Fruit fly (Drosophila melanogaster) whole organism, embryonic: ENCODE measurements around the gene CG13314.

ENCODE experiments used
- Abd-B ChIP-seq: fragments of 200-800 bp; sonication (Bioruptor generic); optimal IDR thresholded peaks from 2 replicates; lab custom pipeline; 2018; ENCODE audit warnings: missing biosample characterization, mild to moderate bottlenecking, missing genetic modification characterization, moderate library complexity
- CG12155 ChIP-seq: fragments of 200-800 bp; sonication (Bioruptor generic); optimal IDR thresholded peaks from 3 replicates; lab custom pipeline; 2016; ENCODE audit warnings: missing biosample characterization, missing genetic modification characterization
- CG12744 ChIP-seq: fragments of 200-800 bp; sonication (Bioruptor generic); optimal IDR thresholded peaks from 2 replicates; lab custom pipeline; 2016; ENCODE audit warnings: missing biosample characterization, missing genetic modification characterization
- CG13123 ChIP-seq: fragments of 200-800 bp; sonication (Bioruptor generic); optimal IDR thresholded peaks from 2 replicates; lab custom pipeline; 2016; ENCODE audit warnings: missing biosample characterization, missing genetic modification characterization
- CG13424 ChIP-seq: fragments of 200-800 bp; sonication (Bioruptor generic); optimal IDR thresholded peaks from 2 replicates; lab custom pipeline; 2019; ENCODE audit warnings: missing biosample characterization, mild to moderate bottlenecking, missing genetic modification characterization, moderate library complexity
- CG16779 ChIP-seq: fragments of 200-800 bp; sonication (Bioruptor generic); IDR thresholded peaks from 2 replicates; pipeline ENCODE4 v1.3.6; 2022; ENCODE audit warnings: missing biosample characterization, missing genetic modification characterization
- CG17361 ChIP-seq: fragments of 200-800 bp; sonication (Bioruptor generic); IDR thresholded peaks from 3 replicates; pipeline ENCODE4 v1.3.6; 2022; ENCODE audit warnings: missing biosample characterization, missing genetic modification characterization
- CG18764 ChIP-seq: fragments of 200-800 bp; sonication (Bioruptor generic); optimal IDR thresholded peaks from 3 replicates; lab custom pipeline; 2016; ENCODE audit warnings: missing biosample characterization, missing genetic modification characterization
- CG2678 ChIP-seq: fragments of 200-800 bp; sonication (Bioruptor generic); optimal IDR thresholded peaks from 3 replicates; lab custom pipeline; 2019; ENCODE audit warnings: missing biosample characterization, mild to moderate bottlenecking, missing genetic modification characterization, moderate library complexity
- CG30431 ChIP-seq: fragments of 200-800 bp; sonication (Bioruptor generic); optimal IDR thresholded peaks from 2 replicates; lab custom pipeline; 2017; ENCODE audit warnings: missing biosample characterization, missing genetic modification characterization
- CG34224 ChIP-seq: fragments of 200-800 bp; sonication (Bioruptor generic); IDR thresholded peaks from 3 replicates; pipeline ENCODE4 v1.3.6; 2022; ENCODE audit warnings: missing biosample characterization, missing genetic modification characterization; ENCODE audit not compliant: partially characterized antibody
- CG3838 ChIP-seq: fragments of 200-800 bp; sonication (Bioruptor generic); optimal IDR thresholded peaks from 3 replicates; lab custom pipeline; 2016; ENCODE audit warnings: missing biosample characterization, missing genetic modification characterization
- CG42726 ChIP-seq: fragments of 200-800 bp; sonication (Bioruptor generic); IDR thresholded peaks from 2 replicates; pipeline ENCODE4 v1.3.6; 2022; ENCODE audit warnings: missing biosample characterization, missing genetic modification characterization; ENCODE audit not compliant: partially characterized antibody
- CG4617 ChIP-seq: fragments of 200-800 bp; sonication (Bioruptor generic); optimal IDR thresholded peaks from 3 replicates; lab custom pipeline; 2016; ENCODE audit warnings: missing biosample characterization, missing genetic modification characterization, borderline replicate concordance
- CG7372 ChIP-seq: fragments of 200-800 bp; sonication (Bioruptor generic); IDR thresholded peaks from 2 replicates; pipeline ENCODE4 v1.3.6; 2022; ENCODE audit warnings: missing biosample characterization, missing genetic modification characterization
- CG7987 ChIP-seq: fragments of 200-800 bp; sonication (Bioruptor generic); optimal IDR thresholded peaks from 2 replicates; lab custom pipeline; 2018; ENCODE audit warnings: missing biosample characterization, mild to moderate bottlenecking, missing genetic modification characterization, moderate library complexity
- CG8290 ChIP-seq, 3 experiments: fragments of 200-800 bp; sonication (Bioruptor generic); optimal IDR thresholded peaks; 2 replicates each; lab custom pipeline; 2016 to 2019; ENCODE audit warnings: missing biosample characterization in 3 of 3, missing genetic modification characterization in 3 of 3, mild to moderate bottlenecking in 2 of 3, moderate library complexity in 1 of 3
- CG8388 ChIP-seq: fragments of 200-800 bp; sonication (Bioruptor generic); optimal IDR thresholded peaks from 2 replicates; lab custom pipeline; 2019; ENCODE audit warnings: missing biosample characterization, mild to moderate bottlenecking, missing genetic modification characterization, moderate library complexity
- CG9437 ChIP-seq: fragments of 200-800 bp; sonication (Bioruptor generic); optimal IDR thresholded peaks from 2 replicates; lab custom pipeline; 2018; ENCODE audit warnings: missing biosample characterization, mild to moderate bottlenecking, missing genetic modification characterization
- CG9727 ChIP-seq: fragments of 200-800 bp; sonication (Bioruptor generic); optimal IDR thresholded peaks from 3 replicates; lab custom pipeline; 2017; ENCODE audit warnings: missing biosample characterization, mild to moderate bottlenecking, missing genetic modification characterization
- Dbx ChIP-seq: fragments of 200-800 bp; sonication (Bioruptor generic); IDR thresholded peaks from 3 replicates; pipeline ENCODE4 v1.3.6; 2022; ENCODE audit warnings: missing biosample characterization, missing genetic modification characterization
- ERR ChIP-seq: fragments of 200-800 bp; sonication (Bioruptor generic); optimal IDR thresholded peaks from 2 replicates; lab custom pipeline; 2016; ENCODE audit warnings: missing biosample characterization, missing genetic modification characterization
- Elba2 ChIP-seq: fragments of 200-800 bp; sonication (Bioruptor generic); optimal IDR thresholded peaks from 3 replicates; lab custom pipeline; 2016; ENCODE audit warnings: missing biosample characterization, missing genetic modification characterization
- Ets97D ChIP-seq: fragments of 200-800 bp; sonication (Bioruptor generic); optimal IDR thresholded peaks from 3 replicates; lab custom pipeline; 2016; ENCODE audit warnings: missing biosample characterization, missing genetic modification characterization
- Scr ChIP-seq: fragments of 200-800 bp; sonication (Bioruptor generic); IDR thresholded peaks from 2 replicates; pipeline ENCODE4 v1.3.6; 2022; ENCODE audit warnings: missing biosample characterization, missing genetic modification characterization; ENCODE audit not compliant: partially characterized antibody
- Trl ChIP-seq, 3 experiments: fragments of >200 bp in 2 of 3; fragments of 200-800 bp in 1 of 3; sonication (Bioruptor generic) in 1 of 3; optimal IDR thresholded peaks; 2 replicates in 1 of 3; 3 replicates in 2 of 3; lab custom pipeline; 2016 to 2017; ENCODE audit warnings: missing biosample characterization in 1 of 3, missing genetic modification characterization in 1 of 3
- Xbp1 ChIP-seq: fragments of 200-800 bp; sonication (Bioruptor generic); optimal IDR thresholded peaks from 3 replicates; lab custom pipeline; 2016; ENCODE audit warnings: missing biosample characterization, mild to moderate bottlenecking, missing genetic modification characterization
- YL-1 ChIP-seq: fragments of 200-800 bp; sonication (Bioruptor generic); optimal IDR thresholded peaks from 3 replicates; lab custom pipeline; 2017; ENCODE audit warnings: missing biosample characterization, mild to moderate bottlenecking, missing genetic modification characterization
- ac ChIP-seq: fragments of 200-800 bp; sonication (Bioruptor generic); optimal IDR thresholded peaks from 3 replicates; lab custom pipeline; 2017; ENCODE audit warnings: missing biosample characterization, mild to moderate bottlenecking, missing genetic modification characterization
- al ChIP-seq: fragments of 200-800 bp; sonication (Bioruptor generic); IDR thresholded peaks from 2 replicates; pipeline ENCODE4 v1.3.6; 2022; ENCODE audit warnings: missing biosample characterization, missing genetic modification characterization
- ap ChIP-seq: fragments of 200-800 bp; sonication (Bioruptor generic); IDR thresholded peaks from 2 replicates; pipeline ENCODE4 v1.3.6; 2022; ENCODE audit warnings: missing biosample characterization, missing genetic modification characterization
- ase ChIP-seq: fragments of 200-800 bp; sonication (Bioruptor generic); IDR thresholded peaks from 3 replicates; pipeline ENCODE4 v1.3.6; 2022; ENCODE audit warnings: missing biosample characterization, missing genetic modification characterization
- caup ChIP-seq: fragments of 200-800 bp; sonication (Bioruptor generic); optimal IDR thresholded peaks from 3 replicates; lab custom pipeline; 2017; ENCODE audit warnings: missing biosample characterization, mild to moderate bottlenecking, missing genetic modification characterization, moderate library complexity; ENCODE audit not compliant: severe bottlenecking
- dimm ChIP-seq: fragments of 200-800 bp; sonication (Bioruptor generic); IDR thresholded peaks from 2 replicates; pipeline ENCODE4 v1.3.6; 2022; ENCODE audit warnings: missing biosample characterization, missing genetic modification characterization
- dmrt11E ChIP-seq: fragments of 200-800 bp; sonication (Bioruptor generic); optimal IDR thresholded peaks from 3 replicates; lab custom pipeline; 2018; ENCODE audit warnings: missing biosample characterization, mild to moderate bottlenecking, missing genetic modification characterization, moderate library complexity
- en ChIP-seq: fragments of 200-800 bp; sonication (Bioruptor generic); optimal IDR thresholded peaks from 2 replicates; lab custom pipeline; 2016; ENCODE audit warnings: missing biosample characterization, missing genetic modification characterization
- exex ChIP-seq: fragments of 200-800 bp; sonication (Bioruptor generic); optimal IDR thresholded peaks from 4 replicates; lab custom pipeline; 2018; ENCODE audit warnings: missing biosample characterization, mild to moderate bottlenecking, missing genetic modification characterization, moderate library complexity
- eyg ChIP-seq: fragments of 200-800 bp; sonication (Bioruptor generic); optimal IDR thresholded peaks from 3 replicates; lab custom pipeline; 2016; ENCODE audit warnings: missing biosample characterization, missing genetic modification characterization
- hth ChIP-seq: fragments of >200 bp; optimal IDR thresholded peaks from 2 replicates; lab custom pipeline; 2017; ENCODE audit warnings: inconsistent platforms
- luna ChIP-seq: fragments of 200-800 bp; sonication (Bioruptor generic); optimal IDR thresholded peaks from 2 replicates; lab custom pipeline; 2016; ENCODE audit warnings: missing biosample characterization, missing genetic modification characterization
- nerfin-1 ChIP-seq: fragments of 200-800 bp; sonication (Bioruptor generic); optimal IDR thresholded peaks from 3 replicates; lab custom pipeline; 2019; ENCODE audit warnings: missing biosample characterization, mild to moderate bottlenecking, missing genetic modification characterization, moderate library complexity
- phol ChIP-seq: fragments of 200-800 bp; sonication (Bioruptor generic); optimal IDR thresholded peaks from 3 replicates; lab custom pipeline; 2018; ENCODE audit warnings: missing biosample characterization, mild to moderate bottlenecking, missing genetic modification characterization, moderate library complexity
- run ChIP-seq: fragments of 200-800 bp; sonication (Bioruptor generic); optimal IDR thresholded peaks from 3 replicates; lab custom pipeline; 2018; ENCODE audit warnings: missing biosample characterization, mild to moderate bottlenecking, missing genetic modification characterization
- sd ChIP-seq: fragments of 200-800 bp; sonication (Bioruptor generic); optimal IDR thresholded peaks from 3 replicates; lab custom pipeline; 2018; ENCODE audit warnings: missing biosample characterization, mild to moderate bottlenecking, missing genetic modification characterization, moderate library complexity
- shn ChIP-seq: fragments of 200-800 bp; sonication (Bioruptor generic); optimal IDR thresholded peaks from 3 replicates; lab custom pipeline; 2016; ENCODE audit warnings: missing biosample characterization, missing genetic modification characterization
- ttk ChIP-seq: fragments of 200-800 bp; sonication (Bioruptor generic); IDR thresholded peaks from 2 replicates; pipeline ENCODE4 v2.1.2; 2022; ENCODE audit warnings: missing biosample characterization, missing genetic modification characterization
- wor ChIP-seq: fragments of 200-800 bp; sonication (Bioruptor generic); IDR thresholded peaks from 2 replicates; pipeline ENCODE4 v1.3.6; 2022; ENCODE audit warnings: missing biosample characterization, missing genetic modification characterization
- zfh1 ChIP-seq: fragments of 200-800 bp; sonication (Bioruptor generic); IDR thresholded peaks from 3 replicates; pipeline ENCODE4 v1.3.6; 2022; ENCODE audit warnings: missing biosample characterization, missing genetic modification characterization

Gene CG13314

DNA sequence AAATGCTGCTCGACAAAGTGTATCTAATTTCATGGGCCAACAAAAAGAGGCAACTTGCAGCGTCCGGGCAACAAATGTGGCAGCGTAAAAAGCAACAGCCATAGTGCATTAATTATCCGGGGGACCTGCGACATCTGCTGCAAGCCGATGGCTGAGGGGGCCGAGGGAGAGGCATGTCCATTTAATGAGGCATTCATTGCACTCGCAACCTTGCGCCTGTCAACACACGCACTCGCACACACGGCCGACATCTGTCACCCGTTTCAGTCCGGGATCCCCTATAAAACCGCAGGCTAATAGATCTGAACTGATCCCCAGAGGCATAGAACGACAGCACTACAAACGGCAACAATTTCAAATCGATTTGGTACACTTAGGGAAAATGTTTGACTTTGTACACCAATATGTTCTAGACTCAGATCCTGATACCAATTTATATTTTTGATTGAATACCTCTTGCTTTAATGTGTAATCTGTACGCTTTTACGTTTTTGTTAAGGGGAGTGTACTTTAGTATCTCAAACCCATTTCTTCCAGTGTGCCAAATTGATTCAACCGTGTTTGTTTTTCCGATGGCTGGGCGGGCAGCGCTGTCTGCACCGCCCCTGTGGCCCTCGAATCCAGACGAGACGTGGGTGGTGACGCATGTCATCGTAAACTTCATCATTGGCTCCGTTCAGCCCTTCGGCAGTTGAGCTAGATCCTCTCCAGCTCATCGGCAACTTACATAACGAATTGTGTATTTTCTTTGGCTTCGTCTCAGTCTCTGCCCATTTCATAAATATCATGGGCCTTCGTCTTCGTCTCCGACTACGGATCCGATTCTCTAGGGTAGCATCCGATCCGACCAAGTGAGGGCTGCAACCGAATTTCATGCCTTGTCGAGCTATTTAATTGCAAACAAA, 30.1 kb downstream of the CG13314 start (continued):
- TF ChIP-seq CG12155 (peak; percentile 49), CG13123 (GFP tag; lab: Kevin White, UChicago) (peak; percentile 52), phol (tag; lab: Kevin White, UChicago) (peak; percentile 82), nerfin-1 (tag; lab: Kevin White, UChicago) (peak; percentile 54), exex (no peak), CG18764 (GFP tag; lab: Kevin White, UChicago) (peak; percentile 65), Xbp1 (GFP tag; lab: Kevin White, UChicago) (peak; percentile 59), luna (GFP tag; lab: Kevin White, UChicago) (no peak), run (tag; lab: Kevin White, UChicago) (no peak), shn (GFP tag; lab: Kevin White, UChicago) (peak; percentile 46), ase (GFP tag; lab: Robert Waterston, UW) (peak; percentile 66; the same call in 1 of the 3 replicates), eyg (GFP tag; lab: Kevin White, UChicago) (no peak), dmrt11E (tag; lab: Kevin White, UChicago) (peak; percentile 89), sd (tag; lab: Kevin White, UChicago) (no peak), Abd-B (GFP tag; lab: Kevin White, UChicago) (peak; percentile 86), CG13424 (tag; lab: Kevin White, UChicago) (peak; percentile 67), ap (GFP tag; lab: Robert Waterston, UW) (peak; percentile 63), YL-1 (GFP tag; lab: Kevin White, UChicago) (no peak), CG4617 (GFP tag; lab: Kevin White, UChicago) (peak; percentile 14), CG7372 (GFP tag; lab: Robert Waterston, UW) (peak; percentile 54), Ets97D (GFP tag; lab: Kevin White, UChicago) (no peak), zfh1 (GFP tag; lab: Robert Waterston, UW) (peak; percentile 95), CG16779 (GFP tag; lab: Robert Waterston, UW) (no peak), CG12744 (GFP tag; lab: Kevin White, UChicago) (peak; percentile 12), ttk (peak; percentile 75), ERR (GFP tag; lab: Kevin White, UChicago) (peak; percentile 28), CG8290 (GFP tag; optimal IDR thresholded peaks at IDR 0.05; lab: Kevin White, UChicago) (peak; percentile 92), CG8290 (tag; optimal IDR thresholded peaks at IDR 0.05; lab: Kevin White, UChicago) (no peak), CG9437 (GFP tag; lab: Kevin White, UChicago) (peak; percentile 34), caup (GFP tag; lab: Kevin White, UChicago) (peak; percentile 4), CG8388 (peak; percentile 78), en (GFP tag; lab: Kevin White, UChicago) (peak; percentile 78), CG42726 (no peak), CG7987 (GFP tag; lab: Kevin White, UChicago) (no peak), ac (GFP tag; lab: Kevin White, UChicago) (peak; percentile 89), CG34224 (no peak), CG17361 (GFP tag; lab: Robert Waterston, UW) (peak; percentile 74; the same call in 2 of the 3 replicates), CG3838 (GFP tag; lab: Kevin White, UChicago) (no peak), dimm (GFP tag; lab: Robert Waterston, UW) (0 out of 2 replicates have a peak, but pooled peaks have one; percentile 32), hth (lab: Kevin White, UChicago) (peak; percentile 48), Elba2 (peak; percentile 24), CG2678 (tag; lab: Kevin White, UChicago) (peak; percentile 79), CG30431 (GFP tag; lab: Kevin White, UChicago) (peak; percentile 71), Trl (optimal IDR thresholded peaks at IDR 0.05; lab: Kevin White, UChicago) (no peak), Trl (GFP tag; optimal IDR thresholded peaks at IDR 0.05; lab: Kevin White, UChicago) (peak; percentile 90), wor (GFP tag; lab: Robert Waterston, UW) (peak; percentile 67), Scr (GFP tag; lab: Robert Waterston, UW) (no peak), CG9727 (GFP tag; lab: Kevin White, UChicago) (peak; percentile 94), al (GFP tag; lab: Robert Waterston, UW) (no peak), Dbx (GFP tag; lab: Robert Waterston, UW) (no peak)
